Worm (Caenorhabditis elegans): Measurements from ENCODE around the gene B0310.3.

DNA sequence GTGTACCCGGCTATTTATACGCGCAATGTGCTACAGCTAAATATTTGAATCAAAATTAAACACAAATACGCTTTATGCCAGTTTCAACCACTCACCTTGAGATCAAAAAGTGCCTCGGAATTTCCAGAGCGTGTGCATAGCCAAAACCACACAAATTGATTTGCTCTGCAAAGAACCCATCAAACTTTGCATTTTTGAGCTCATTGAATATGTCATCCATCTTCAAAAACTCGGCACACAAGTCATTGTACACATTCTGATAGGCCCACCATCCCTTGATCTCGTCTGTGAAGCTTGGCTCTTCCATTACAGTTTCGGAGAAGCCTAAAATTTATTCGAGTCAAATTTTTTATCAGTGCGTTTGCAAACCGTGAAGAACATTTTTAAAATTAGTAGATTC, 8.6 kb upstream of the B0310.3 start:
- TF ChIP-seq elt-3 (tag; optimal IDR thresholded peaks at IDR 0.05) (no peak), nhr-23 (tag; optimal IDR thresholded peaks at IDR 0.05) (no peak), lin-39 (tag; optimal IDR thresholded peaks at IDR 0.05) (no peak), snpc-4 (tag; optimal IDR thresholded peaks at IDR 0.05) (no peak), jun-1 (tag; optimal IDR thresholded peaks at IDR 0.05) (no peak), egl-27 (tag; optimal IDR thresholded peaks at IDR 0.05) (no peak), R02D3.7 (tag; optimal IDR thresholded peaks at IDR 0.05) (no peak), ztf-11 (tag; optimal IDR thresholded peaks at IDR 0.05) (no peak), elt-1 (tag; optimal IDR thresholded peaks at IDR 0.05) (no peak), tbx-2 (tag; optimal IDR thresholded peaks at IDR 0.05) (no peak), ceh-82 (tag; optimal IDR thresholded peaks at IDR 0.05) (no peak)

All from whole organism, L3 larva.